Worm (Caenorhabditis elegans): ENCODE measurements around the gene T27E4.1.

Gene T27E4.1

ce11 chrV:9079965-9080432 lies 12.1 kb upstream of the T27E4.1 start:
- TF ChIP-seq sea-1 (GFP tag; conservative IDR thresholded peaks at IDR 0.05) (no peak), pes-1 (GFP tag; IDR thresholded peaks at IDR 0.05) (no peak)

DNA sequence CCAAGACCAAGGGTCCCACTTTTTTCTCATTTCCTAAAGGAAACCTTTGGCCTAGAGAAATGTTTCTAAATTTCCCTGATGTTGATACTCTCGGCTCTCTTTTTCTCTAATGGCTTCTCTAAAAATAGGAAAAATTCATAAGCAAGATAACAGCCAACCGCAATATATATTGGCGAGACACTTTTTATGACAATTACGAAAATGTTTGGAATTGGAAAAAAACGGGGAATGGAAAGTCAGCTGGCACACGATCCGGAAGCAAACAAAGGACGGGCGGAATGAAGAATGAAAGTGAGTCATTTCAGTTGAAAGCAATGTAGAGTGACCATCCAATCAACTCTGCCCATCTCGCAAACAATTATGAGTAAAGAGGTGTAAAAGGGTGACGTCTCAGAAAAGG lies 10.7 kb upstream of the T27E4.1 start:
- no peak for TF ChIP-seq tbx-37 (GFP tag; conservative IDR thresholded peaks at IDR 0.05)
- no peak for TF ChIP-seq ama-1 (optimal IDR thresholded peaks at IDR 0.05)

ce11 chrV:9082350-9082749 lies 9.8 kb upstream of the T27E4.1 start:
- no peak for TF ChIP-seq tbx-37 (GFP tag; conservative IDR thresholded peaks at IDR 0.05)
- no peak for TF ChIP-seq ceh-36 (tag; optimal IDR thresholded peaks at IDR 0.05)
- no peak for TF ChIP-seq ama-1 (optimal IDR thresholded peaks at IDR 0.05)
- TF ChIP-seq hmbx-1 (tag; optimal IDR thresholded peaks at IDR 0.05): no peak
- TF ChIP-seq ets-7 (tag; optimal IDR thresholded peaks at IDR 0.05): no peak
- TF ChIP-seq tra-4 (tag; optimal IDR thresholded peaks at IDR 0.05): no peak
- no peak for TF ChIP-seq scrt-1 (GFP tag; IDR thresholded peaks at IDR 0.05)
- TF ChIP-seq ceh-13 (GFP tag; optimal IDR thresholded peaks at IDR 0.05): no peak
- TF ChIP-seq hnd-1 (tag; optimal IDR thresholded peaks at IDR 0.05): no peak
- no peak for TF ChIP-seq F13C5.2 (tag; optimal IDR thresholded peaks at IDR 0.05)
- no peak for TF ChIP-seq aly-1 (tag; optimal IDR thresholded peaks at IDR 0.05)
- no peak for TF ChIP-seq B0310.2 (tag; optimal IDR thresholded peaks at IDR 0.05)
- no peak for TF ChIP-seq sea-1 (GFP tag; conservative IDR thresholded peaks at IDR 0.05)

- TF ChIP-seq ama-1 (optimal IDR thresholded peaks at IDR 0.05): no peak
- TF ChIP-seq scrt-1 (GFP tag; IDR thresholded peaks at IDR 0.05): no peak
- no peak for TF ChIP-seq flt-1 (GFP tag; IDR thresholded peaks at IDR 0.05)
- TF ChIP-seq pes-1 (GFP tag; IDR thresholded peaks at IDR 0.05): no peak
- no peak for TF ChIP-seq hmbx-1 (tag; optimal IDR thresholded peaks at IDR 0.05)
- no peak for TF ChIP-seq ets-7 (tag; optimal IDR thresholded peaks at IDR 0.05)
- TF ChIP-seq B0310.2 (tag; optimal IDR thresholded peaks at IDR 0.05): no peak
- TF ChIP-seq hnd-1 (tag; optimal IDR thresholded peaks at IDR 0.05): no peak
- TF ChIP-seq tra-4 (tag; optimal IDR thresholded peaks at IDR 0.05): no peak
- TF ChIP-seq tbx-11 (GFP tag; IDR thresholded peaks at IDR 0.05): no peak
- TF ChIP-seq ceh-36 (tag; optimal IDR thresholded peaks at IDR 0.05): no peak
Measured at ce11 chrV:9084252-9084651, 7.9 kb upstream of the T27E4.1 start.

DNA sequence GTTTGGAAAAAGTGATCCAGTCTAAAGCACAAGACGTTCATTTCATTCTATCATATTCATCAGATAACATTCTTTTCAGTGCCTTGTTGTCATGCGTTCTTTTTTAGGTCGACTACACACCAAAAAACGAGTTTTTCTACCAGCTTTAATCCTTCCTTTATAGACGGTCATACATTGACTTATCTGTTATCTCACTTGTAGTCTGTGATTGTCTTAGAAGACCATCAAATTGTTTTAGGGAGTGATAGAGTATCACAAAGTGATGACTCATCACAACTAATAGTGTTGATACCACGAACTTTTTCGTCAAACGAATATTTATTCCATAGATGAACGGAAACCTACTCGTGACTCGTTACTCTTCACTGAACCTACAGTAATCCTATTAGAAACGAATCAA lies 6.3 kb upstream of the T27E4.1 start:
- no peak for TF ChIP-seq tbx-11 (GFP tag; IDR thresholded peaks at IDR 0.05)
- TF ChIP-seq flt-1 (GFP tag; IDR thresholded peaks at IDR 0.05): no peak
- TF ChIP-seq sea-1 (GFP tag; conservative IDR thresholded peaks at IDR 0.05): no peak
- TF ChIP-seq ceh-13 (GFP tag; optimal IDR thresholded peaks at IDR 0.05): no peak
- no peak for TF ChIP-seq F13C5.2 (tag; optimal IDR thresholded peaks at IDR 0.05)
- no peak for TF ChIP-seq ama-1 (optimal IDR thresholded peaks at IDR 0.05)
- no peak for TF ChIP-seq B0310.2 (tag; optimal IDR thresholded peaks at IDR 0.05)
- no peak for TF ChIP-seq scrt-1 (GFP tag; IDR thresholded peaks at IDR 0.05)
- TF ChIP-seq ceh-36 (tag; optimal IDR thresholded peaks at IDR 0.05): no peak
- TF ChIP-seq tbx-37 (GFP tag; conservative IDR thresholded peaks at IDR 0.05): no peak
- TF ChIP-seq ets-7 (tag; optimal IDR thresholded peaks at IDR 0.05): no peak
- TF ChIP-seq pes-1 (GFP tag; IDR thresholded peaks at IDR 0.05): no peak
- no peak for TF ChIP-seq hmg-4 (GFP tag; optimal IDR thresholded peaks at IDR 0.05)
- TF ChIP-seq aly-1 (tag; optimal IDR thresholded peaks at IDR 0.05): no peak
- TF ChIP-seq tra-4 (tag; optimal IDR thresholded peaks at IDR 0.05): no peak
- no peak for TF ChIP-seq hnd-1 (tag; optimal IDR thresholded peaks at IDR 0.05)
- TF ChIP-seq hmbx-1 (tag; optimal IDR thresholded peaks at IDR 0.05): no peak

ce11 chrV:9086650-9087049 lies 5.5 kb upstream of the T27E4.1 start:
- TF ChIP-seq sea-1 (GFP tag; conservative IDR thresholded peaks at IDR 0.05) (0 out of 2 replicates have a peak, but pooled peaks have one; percentile 60), pes-1 (GFP tag; IDR thresholded peaks at IDR 0.05) (0 out of 2 replicates have a peak, but pooled peaks have one; percentile 47)

DNA sequence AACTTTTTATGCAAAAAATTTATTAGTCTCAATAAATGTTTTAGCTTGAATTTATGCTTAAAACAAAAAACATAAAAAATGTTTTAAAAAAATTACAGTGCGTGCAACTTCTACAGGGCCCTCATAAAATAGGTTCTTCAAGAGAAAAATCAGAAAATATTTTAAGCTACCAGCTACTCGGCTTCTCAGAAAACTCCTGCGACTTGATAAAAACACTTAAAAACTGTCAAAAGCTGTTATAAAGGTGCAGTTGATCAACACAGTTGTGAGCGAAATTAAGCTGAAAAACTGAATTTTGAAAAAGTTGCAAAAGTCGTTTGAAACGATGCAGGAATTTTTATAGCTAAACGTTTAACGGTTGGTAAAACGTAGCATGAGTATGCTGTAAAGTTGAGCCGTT lies 3.4 kb upstream of the T27E4.1 start:
- TF ChIP-seq ceh-13 (GFP tag; optimal IDR thresholded peaks at IDR 0.05): no peak
- TF ChIP-seq sea-1 (GFP tag; conservative IDR thresholded peaks at IDR 0.05): peak; percentile 95
- no peak for TF ChIP-seq hmbx-1 (tag; optimal IDR thresholded peaks at IDR 0.05)
- TF ChIP-seq scrt-1 (GFP tag; IDR thresholded peaks at IDR 0.05): no peak
- peak; percentile 54 for TF ChIP-seq hnd-1 (tag; optimal IDR thresholded peaks at IDR 0.05)
- TF ChIP-seq hmg-4 (GFP tag; optimal IDR thresholded peaks at IDR 0.05): no peak
- no peak for TF ChIP-seq ets-7 (tag; optimal IDR thresholded peaks at IDR 0.05)
- 0 out of 2 replicates have a peak, but pooled peaks have one; percentile 39 for TF ChIP-seq pes-1 (GFP tag; IDR thresholded peaks at IDR 0.05)
- TF ChIP-seq tbx-11 (GFP tag; IDR thresholded peaks at IDR 0.05): peak; percentile 27; the same call in 1 of the 2 replicates
- TF ChIP-seq tbx-37 (GFP tag; conservative IDR thresholded peaks at IDR 0.05): no peak
- no peak; the same call in 1 of the 2 replicates for TF ChIP-seq flt-1 (GFP tag; IDR thresholded peaks at IDR 0.05)
- TF ChIP-seq aly-1 (tag; optimal IDR thresholded peaks at IDR 0.05): no peak
- peak; percentile 94 for TF ChIP-seq ama-1 (optimal IDR thresholded peaks at IDR 0.05)
- TF ChIP-seq tra-4 (tag; optimal IDR thresholded peaks at IDR 0.05): no peak
- TF ChIP-seq ceh-36 (tag; optimal IDR thresholded peaks at IDR 0.05): no peak
- no peak for TF ChIP-seq F13C5.2 (tag; optimal IDR thresholded peaks at IDR 0.05)
- no peak for TF ChIP-seq B0310.2 (tag; optimal IDR thresholded peaks at IDR 0.05)

- TF ChIP-seq hmg-4 (GFP tag; optimal IDR thresholded peaks at IDR 0.05) (peak; percentile 0), sea-1 (GFP tag; conservative IDR thresholded peaks at IDR 0.05) (0 out of 2 replicates have a peak, but pooled peaks have one; percentile 20), scrt-1 (GFP tag; IDR thresholded peaks at IDR 0.05) (peak; percentile 60; the same call in 1 of the 2 replicates)
Measured at ce11 chrV:9090824-9091798, 1.0 kb upstream of the T27E4.1 start.

Measured in whole organism, early embryonic.